Fruit fly (Drosophila melanogaster) whole organism, embryonic: ENCODE data around the gene CG10211.

ENCODE experiments used
- ATbp ChIP-seq: fragments of 200-800 bp; sonication (Bioruptor generic); optimal IDR thresholded peaks from 2 replicates; lab custom pipeline; 2017; ENCODE audit warnings: missing biosample characterization, mild to moderate bottlenecking, missing genetic modification characterization, missing genetic modification reagents
- Adf1 ChIP-seq: fragments of 200-800 bp; sonication (Bioruptor generic); IDR thresholded peaks from 2 replicates; pipeline ENCODE4 v1.3.6; 2022; ENCODE audit warnings: missing biosample characterization, missing genetic modification characterization
- Aef1 ChIP-seq: fragments of 200-800 bp; sonication (Bioruptor generic); IDR thresholded peaks from 3 replicates; pipeline ENCODE4 v1.3.6; 2022; ENCODE audit warnings: missing biosample characterization, missing genetic modification characterization
- Atf3 ChIP-seq: fragments of 200-800 bp; sonication (Bioruptor generic); optimal IDR thresholded peaks from 3 replicates; lab custom pipeline; 2016; ENCODE audit warnings: missing biosample characterization, missing genetic modification characterization
- CG10267 ChIP-seq: fragments of 200-800 bp; sonication (Bioruptor generic); optimal IDR thresholded peaks from 2 replicates; lab custom pipeline; 2018; ENCODE audit warnings: missing biosample characterization, mild to moderate bottlenecking, missing genetic modification characterization, moderate library complexity
- CG11456 ChIP-seq: fragments of 200-800 bp; sonication (Bioruptor generic); IDR thresholded peaks from 3 replicates; pipeline ENCODE4 v1.3.6; 2022; ENCODE audit warnings: missing biosample characterization, missing genetic modification characterization
- CG11723 ChIP-seq: fragments of 200-800 bp; sonication (Bioruptor generic); optimal IDR thresholded peaks from 2 replicates; lab custom pipeline; 2017; ENCODE audit warnings: missing biosample characterization, mild to moderate bottlenecking, missing genetic modification characterization
- CG13894 ChIP-seq: fragments of 200-800 bp; sonication (Bioruptor generic); optimal IDR thresholded peaks from 3 replicates; lab custom pipeline; 2018; ENCODE audit warnings: missing biosample characterization, mild to moderate bottlenecking, missing genetic modification characterization, moderate library complexity
- CG15696 ChIP-seq: fragments of 200-800 bp; sonication (Bioruptor generic); optimal IDR thresholded peaks from 2 replicates; lab custom pipeline; 2019; ENCODE audit warnings: missing biosample characterization, mild to moderate bottlenecking, missing genetic modification characterization, moderate library complexity
- CG1602 ChIP-seq: fragments of 200-800 bp; sonication (Bioruptor generic); optimal IDR thresholded peaks from 3 replicates; lab custom pipeline; 2016; ENCODE audit warnings: missing biosample characterization, missing genetic modification characterization
- CG18619 ChIP-seq: fragments of 200-800 bp; sonication (Bioruptor generic); optimal IDR thresholded peaks from 3 replicates; lab custom pipeline; 2017; ENCODE audit warnings: missing biosample characterization, mild to moderate bottlenecking, missing genetic modification characterization
- CG31441 ChIP-seq: fragments of 200-800 bp; sonication (Bioruptor generic); IDR thresholded peaks from 2 replicates; pipeline ENCODE4 v1.3.6; 2022; ENCODE audit warnings: missing biosample characterization, missing genetic modification characterization
- CG34422 ChIP-seq: fragments of 200-800 bp; sonication (Bioruptor generic); IDR thresholded peaks from 3 replicates; pipeline ENCODE4 v1.3.6; 2022; ENCODE audit warnings: missing biosample characterization, missing genetic modification characterization
- CG3838 ChIP-seq: fragments of 200-800 bp; sonication (Bioruptor generic); optimal IDR thresholded peaks from 3 replicates; lab custom pipeline; 2016; ENCODE audit warnings: missing biosample characterization, missing genetic modification characterization
- CG6683 ChIP-seq: fragments of 200-800 bp; sonication (Bioruptor generic); optimal IDR thresholded peaks from 2 replicates; lab custom pipeline; 2017; ENCODE audit warnings: missing biosample characterization, mild to moderate bottlenecking, missing genetic modification characterization, missing genetic modification reagents
- CG8359 ChIP-seq: fragments of 200-800 bp; sonication (Bioruptor generic); optimal IDR thresholded peaks from 2 replicates; lab custom pipeline; 2017; ENCODE audit warnings: missing biosample characterization, mild to moderate bottlenecking, missing genetic modification characterization, borderline replicate concordance
- CG8765 ChIP-seq: fragments of 200-800 bp; sonication (Bioruptor generic); IDR thresholded peaks from 2 replicates; pipeline ENCODE4 v1.3.6; 2022; ENCODE audit warnings: missing biosample characterization, missing genetic modification characterization
- CG9215 ChIP-seq: fragments of 200-800 bp; sonication (Bioruptor generic); IDR thresholded peaks from 2 replicates; pipeline ENCODE4 v1.3.6; 2022; ENCODE audit warnings: missing biosample characterization, missing genetic modification characterization
- CG9727 ChIP-seq: fragments of 200-800 bp; sonication (Bioruptor generic); optimal IDR thresholded peaks from 3 replicates; lab custom pipeline; 2017; ENCODE audit warnings: missing biosample characterization, mild to moderate bottlenecking, missing genetic modification characterization
- D19A ChIP-seq: fragments of 200-800 bp; optimal IDR thresholded peaks from 3 replicates; lab custom pipeline; 2019; ENCODE audit warnings: missing biosample characterization, mild to moderate bottlenecking, missing genetic modification characterization, moderate library complexity
- D19B ChIP-seq: fragments of 200-800 bp; sonication (Bioruptor generic); optimal IDR thresholded peaks from 2 replicates; lab custom pipeline; 2017; ENCODE audit warnings: missing biosample characterization, mild to moderate bottlenecking, missing genetic modification characterization
- Eip74EF ChIP-seq, 2 experiments: fragments of 200-800 bp in 1 of 2; fragments of >200 bp in 1 of 2; sonication (Bioruptor generic) in 1 of 2; optimal IDR thresholded peaks; 2 replicates each; lab custom pipeline; 2017 to 2019; ENCODE audit warnings: missing biosample characterization in 2 of 2, missing genetic modification characterization in 2 of 2, mild to moderate bottlenecking in 1 of 2, moderate library complexity in 1 of 2
- Fer3 ChIP-seq: fragments of 200-800 bp; sonication (Bioruptor generic); optimal IDR thresholded peaks from 2 replicates; lab custom pipeline; 2018; ENCODE audit warnings: missing biosample characterization, mild to moderate bottlenecking, missing genetic modification characterization, moderate library complexity
- Mes4 ChIP-seq: fragments of 200-800 bp; sonication (Bioruptor generic); optimal IDR thresholded peaks from 2 replicates; lab custom pipeline; 2016; ENCODE audit warnings: missing biosample characterization, missing genetic modification characterization
- NC2β ChIP-seq: fragments of 200-800 bp; sonication (Bioruptor generic); optimal IDR thresholded peaks from 2 replicates; lab custom pipeline; 2016; ENCODE audit warnings: missing biosample characterization, missing genetic modification characterization
- Neu2 ChIP-seq: fragments of 200-800 bp; sonication (Bioruptor generic); optimal IDR thresholded peaks from 3 replicates; lab custom pipeline; 2016; ENCODE audit warnings: missing biosample characterization, missing genetic modification characterization, borderline replicate concordance
- Nf-YB ChIP-seq: fragments of 200-800 bp; sonication (Bioruptor generic); optimal IDR thresholded peaks from 3 replicates; lab custom pipeline; 2019; ENCODE audit warnings: missing biosample characterization, mild to moderate bottlenecking, missing genetic modification characterization, moderate library complexity
- Opbp ChIP-seq: fragments of 200-800 bp; sonication (Bioruptor generic); IDR thresholded peaks from 3 replicates; pipeline ENCODE4 v1.3.6; 2022; ENCODE audit warnings: missing biosample characterization, missing genetic modification characterization; ENCODE audit not compliant: partially characterized antibody
- PHDP ChIP-seq: fragments of 200-800 bp; sonication (Bioruptor generic); optimal IDR thresholded peaks from 3 replicates; lab custom pipeline; 2018; ENCODE audit warnings: missing biosample characterization, mild to moderate bottlenecking, missing genetic modification characterization, moderate library complexity
- Ptx1 ChIP-seq: fragments of 200-800 bp; sonication (Bioruptor generic); IDR thresholded peaks from 2 replicates; pipeline ENCODE4 v1.3.6; 2022; ENCODE audit warnings: missing biosample characterization, missing genetic modification characterization
- Ssrp ChIP-seq: fragments of 200-800 bp; sonication (Bioruptor generic); optimal IDR thresholded peaks from 2 replicates; lab custom pipeline; 2018; ENCODE audit warnings: missing biosample characterization, mild to moderate bottlenecking, missing genetic modification characterization, moderate library complexity
- Trl ChIP-seq, 3 experiments: fragments of >200 bp in 2 of 3; fragments of 200-800 bp in 1 of 3; sonication (Bioruptor generic) in 1 of 3; optimal IDR thresholded peaks; 2 replicates in 1 of 3; 3 replicates in 2 of 3; lab custom pipeline; 2016 to 2017; ENCODE audit warnings: missing biosample characterization in 1 of 3, missing genetic modification characterization in 1 of 3
- ab ChIP-seq: fragments of 200-800 bp; sonication (Bioruptor generic); optimal IDR thresholded peaks from 2 replicates; lab custom pipeline; 2016; ENCODE audit warnings: missing biosample characterization, missing genetic modification characterization
- ase ChIP-seq: fragments of 200-800 bp; sonication (Bioruptor generic); IDR thresholded peaks from 3 replicates; pipeline ENCODE4 v1.3.6; 2022; ENCODE audit warnings: missing biosample characterization, missing genetic modification characterization
- en ChIP-seq: fragments of 200-800 bp; sonication (Bioruptor generic); optimal IDR thresholded peaks from 2 replicates; lab custom pipeline; 2016; ENCODE audit warnings: missing biosample characterization, missing genetic modification characterization
- gem ChIP-seq: fragments of 200-800 bp; sonication (Bioruptor generic); optimal IDR thresholded peaks from 2 replicates; lab custom pipeline; 2019; ENCODE audit warnings: missing biosample characterization, mild to moderate bottlenecking, missing genetic modification characterization, moderate library complexity
- grn ChIP-seq: fragments of 200-800 bp; sonication (Bioruptor generic); optimal IDR thresholded peaks from 3 replicates; lab custom pipeline; 2017; ENCODE audit warnings: missing biosample characterization, missing genetic modification characterization
- jing ChIP-seq: fragments of 200-800 bp; sonication (Bioruptor generic); optimal IDR thresholded peaks from 2 replicates; lab custom pipeline; 2018; ENCODE audit warnings: missing biosample characterization, mild to moderate bottlenecking, missing genetic modification characterization
- lilli ChIP-seq: fragments of 200-800 bp; sonication (Bioruptor generic); optimal IDR thresholded peaks from 3 replicates; lab custom pipeline; 2016; ENCODE audit warnings: missing biosample characterization, missing genetic modification characterization
- nau ChIP-seq: fragments of 200-800 bp; sonication (Bioruptor generic); optimal IDR thresholded peaks from 3 replicates; lab custom pipeline; 2017; ENCODE audit warnings: missing biosample characterization, mild to moderate bottlenecking, missing genetic modification characterization, missing genetic modification reagents
- onecut ChIP-seq: fragments of 200-800 bp; sonication (Bioruptor generic); IDR thresholded peaks from 2 replicates; pipeline ENCODE4 v1.3.6; 2022; ENCODE audit warnings: missing biosample characterization, missing genetic modification characterization
- pfk ChIP-seq: fragments of 200-800 bp; sonication (Bioruptor generic); optimal IDR thresholded peaks from 2 replicates; lab custom pipeline; 2018; ENCODE audit warnings: missing biosample characterization, mild to moderate bottlenecking, missing genetic modification characterization, moderate library complexity
- phol ChIP-seq: fragments of 200-800 bp; sonication (Bioruptor generic); optimal IDR thresholded peaks from 3 replicates; lab custom pipeline; 2018; ENCODE audit warnings: missing biosample characterization, mild to moderate bottlenecking, missing genetic modification characterization, moderate library complexity
- sd ChIP-seq: fragments of 200-800 bp; sonication (Bioruptor generic); optimal IDR thresholded peaks from 3 replicates; lab custom pipeline; 2018; ENCODE audit warnings: missing biosample characterization, mild to moderate bottlenecking, missing genetic modification characterization, moderate library complexity
- slbo ChIP-seq: fragments of 200-800 bp; sonication (Bioruptor generic); IDR thresholded peaks from 2 replicates; pipeline ENCODE4 v1.3.6; 2022; ENCODE audit warnings: missing biosample characterization, missing genetic modification characterization
- slp2 ChIP-seq: fragments of 200-800 bp; sonication (Bioruptor generic); optimal IDR thresholded peaks from 2 replicates; lab custom pipeline; 2016; ENCODE audit warnings: missing biosample characterization, missing genetic modification characterization
- so ChIP-seq: fragments of 200-800 bp; sonication (Bioruptor generic); IDR thresholded peaks from 3 replicates; pipeline ENCODE4 v1.3.6; 2022; ENCODE audit warnings: missing biosample characterization, missing genetic modification characterization
- tio ChIP-seq: fragments of 200-800 bp; sonication (Bioruptor generic); optimal IDR thresholded peaks from 2 replicates; lab custom pipeline; 2017; ENCODE audit warnings: missing biosample characterization, missing genetic modification characterization, inconsistent platforms
- vvl ChIP-seq: fragments of 200-800 bp; sonication (Bioruptor generic); IDR thresholded peaks from 2 replicates; pipeline ENCODE4 v1.3.6; 2022; ENCODE audit warnings: missing biosample characterization, missing genetic modification characterization
- z ChIP-seq: fragments of 200-800 bp; sonication (Bioruptor generic); IDR thresholded peaks from 3 replicates; pipeline ENCODE4 v1.3.6; 2022; ENCODE audit warnings: missing biosample characterization, missing genetic modification characterization

CG10211 gene

DNA sequence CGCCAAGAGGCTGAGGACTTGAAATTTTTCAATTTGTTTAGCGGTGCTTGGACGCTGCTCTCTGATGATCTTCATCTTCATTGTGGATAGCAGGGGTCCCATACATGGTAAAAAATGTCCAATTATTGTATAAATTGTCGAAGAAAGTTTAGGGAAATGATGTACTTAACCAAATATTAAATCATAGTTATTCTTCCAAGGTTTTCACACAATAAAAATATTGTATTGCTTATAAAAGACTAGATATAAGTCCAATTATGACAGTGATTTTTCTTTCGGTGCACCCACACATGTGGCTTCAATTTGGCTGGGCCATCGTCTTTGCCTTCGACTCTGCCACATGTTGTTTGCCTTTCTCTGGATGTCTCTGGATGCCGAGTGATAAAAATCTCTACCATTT, 12.4 kb upstream of the CG10211 start (continued):
- TF ChIP-seq NC2β (GFP tag; lab: Kevin White, UChicago) (peak; percentile 23), CG11723 (GFP tag; lab: Kevin White, UChicago) (no peak), CG9727 (GFP tag; lab: Kevin White, UChicago) (peak; percentile 69), so (0 out of 3 replicates have a peak, but pooled peaks have one; percentile 22), CG6683 (GFP tag; lab: Kevin White, UChicago) (no peak), Nf-YB (peak; percentile 18), Neu2 (GFP tag; lab: Kevin White, UChicago) (no peak), en (GFP tag; lab: Kevin White, UChicago) (peak; percentile 25), z (GFP tag; lab: Robert Waterston, UW) (no peak), CG13894 (tag; lab: Kevin White, UChicago) (no peak), onecut (GFP tag; lab: Robert Waterston, UW) (0 out of 2 replicates have a peak, but pooled peaks have one; percentile 16), CG8765 (GFP tag; lab: Robert Waterston, UW) (no peak), jing (peak; percentile 53), D19B (no peak), CG3838 (GFP tag; lab: Kevin White, UChicago) (no peak), tio (GFP tag; lab: Kevin White, UChicago) (peak; percentile 57), sd (tag; lab: Kevin White, UChicago) (no peak), CG8359 (GFP tag; lab: Kevin White, UChicago) (peak; percentile 33), Mes4 (peak; percentile 28), nau (GFP tag; lab: Kevin White, UChicago) (peak; percentile 7), CG18619 (GFP tag; lab: Kevin White, UChicago) (no peak), ATbp (GFP tag; lab: Kevin White, UChicago) (peak; percentile 52), Eip74EF (GFP tag; optimal IDR thresholded peaks at IDR 0.05; lab: Kevin White, UChicago) (peak in 1 of 2 experiments; percentile 38), CG11456 (GFP tag; lab: Robert Waterston, UW) (no peak), slp2 (GFP tag; lab: Kevin White, UChicago) (no peak), PHDP (tag; lab: Kevin White, UChicago) (peak; percentile 53), Adf1 (GFP tag; lab: Robert Waterston, UW) (no peak), Ssrp (tag; lab: Kevin White, UChicago) (peak; percentile 55), Opbp (GFP tag; lab: Robert Waterston, UW) (no peak), slbo (peak; percentile 45), Atf3 (GFP tag; lab: Kevin White, UChicago) (peak; percentile 50), CG31441 (GFP tag; lab: Robert Waterston, UW) (peak; percentile 47; the same call in 1 of the 2 replicates), D19A (tag; lab: Kevin White, UChicago) (peak; percentile 50), CG34422 (GFP tag; lab: Robert Waterston, UW) (peak; percentile 60; the same call in 2 of the 3 replicates), grn (no peak), CG10267 (tag; lab: Kevin White, UChicago) (peak; percentile 49), Ptx1 (peak; percentile 53; the same call in 1 of the 2 replicates), Aef1 (no peak), Trl (optimal IDR thresholded peaks at IDR 0.05; lab: Kevin White, UChicago) (no peak), Trl (GFP tag; optimal IDR thresholded peaks at IDR 0.05; lab: Kevin White, UChicago) (no peak), gem (tag; lab: Kevin White, UChicago) (peak; percentile 78), Fer3 (tag; lab: Kevin White, UChicago) (peak; percentile 28), vvl (GFP tag; lab: Robert Waterston, UW) (peak; percentile 81), CG9215 (GFP tag; lab: Robert Waterston, UW) (0 out of 2 replicates have a peak, but pooled peaks have one; percentile 19), CG15696 (peak; percentile 56), ase (peak; percentile 51; the same call in 1 of the 3 replicates), phol (tag; lab: Kevin White, UChicago) (peak; percentile 74), ab (no peak), pfk (GFP tag; lab: Kevin White, UChicago) (no peak), CG1602 (GFP tag; lab: Kevin White, UChicago) (peak; percentile 42), lilli (GFP tag; lab: Kevin White, UChicago) (peak; percentile 32)
